Fruit fly (Drosophila melanogaster): ENCODE results near the gene FoxK.

FoxK gene

DNA sequence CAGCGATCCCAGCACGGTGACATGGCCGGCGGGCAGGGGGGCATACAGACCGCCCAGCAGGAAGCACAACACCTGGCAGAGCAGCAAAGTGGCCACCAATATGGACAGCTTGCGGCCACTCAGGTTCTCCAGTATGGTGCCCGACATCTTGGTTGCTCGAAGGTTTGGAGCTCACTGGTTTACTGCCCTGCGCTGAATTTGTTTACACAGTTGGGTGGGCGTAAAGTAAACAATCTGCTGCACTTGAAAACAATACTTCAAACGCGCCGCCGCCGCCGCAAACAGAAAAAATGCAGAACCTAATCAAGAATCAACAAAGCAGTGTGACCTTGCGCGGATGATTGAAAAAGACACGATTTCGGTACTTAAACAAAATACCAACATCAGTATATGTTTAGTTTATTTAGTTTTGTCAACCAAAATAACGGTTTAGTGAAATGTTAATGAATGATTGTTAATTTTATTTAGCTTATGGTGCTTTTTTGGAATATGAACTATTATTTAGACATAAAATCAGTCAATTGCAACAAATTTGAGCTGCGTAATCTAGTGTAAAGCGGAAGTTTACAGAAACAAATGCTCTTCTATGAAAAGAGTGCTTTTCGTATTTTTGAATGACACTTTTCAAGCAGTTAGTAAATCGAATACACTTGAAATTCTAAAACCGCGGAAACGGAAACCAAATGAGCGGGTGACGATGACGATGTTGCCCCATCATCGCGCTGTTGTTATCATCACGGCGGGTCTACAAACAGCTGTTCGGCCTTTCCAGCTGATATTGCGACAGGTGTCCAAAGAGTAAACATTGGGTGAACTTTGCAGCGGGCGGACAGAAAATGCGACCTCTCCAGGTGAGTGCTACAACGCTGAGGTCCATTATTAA, 49.0 kb upstream of the FoxK start, which contains the start of the genes wls and Adck5 (continued):
- no peak for TF ChIP-seq Nf-YB (GFP tag; optimal IDR thresholded peaks at IDR 0.05)
- peak; percentile 56 for TF ChIP-seq CG9437 (GFP tag; optimal IDR thresholded peaks at IDR 0.05)
- no peak for TF ChIP-seq CG9932 (GFP tag; IDR thresholded peaks at IDR 0.05)
- TF ChIP-seq Lpt (GFP tag; optimal IDR thresholded peaks at IDR 0.05) = no peak
- peak; percentile 39 for TF ChIP-seq CG6683 (GFP tag; optimal IDR thresholded peaks at IDR 0.05)
- no peak for TF ChIP-seq crol (GFP tag; IDR thresholded peaks at IDR 0.05)
- TF ChIP-seq onecut (GFP tag; IDR thresholded peaks at IDR 0.05) = no peak
- no peak for TF ChIP-seq CG5245 (GFP tag; optimal IDR thresholded peaks at IDR 0.05)
- peak; percentile 50 for TF ChIP-seq CG7271 (tag; optimal IDR thresholded peaks at IDR 0.05)
- TF ChIP-seq CG12942 (GFP tag; optimal IDR thresholded peaks at IDR 0.05) = no peak
- TF ChIP-seq Blimp-1 (GFP tag; optimal IDR thresholded peaks at IDR 0.05) = no peak
- peak; percentile 26 for TF ChIP-seq nerfin-1 (tag; optimal IDR thresholded peaks at IDR 0.05)
- TF ChIP-seq az2 (GFP tag; optimal IDR thresholded peaks at IDR 0.05) = no peak
- TF ChIP-seq sna (GFP tag; IDR thresholded peaks at IDR 0.05; ENCODE audit: partially characterized antibody) = peak; percentile 31; the same call in 1 of the 2 replicates
- no peak; the same call in 1 of the 2 replicates for TF ChIP-seq Drgx (GFP tag; IDR thresholded peaks at IDR 0.05)
- TF ChIP-seq Dad (GFP tag; optimal IDR thresholded peaks at IDR 0.05) = peak; percentile 21
- no peak for TF ChIP-seq CG13894 (tag; optimal IDR thresholded peaks at IDR 0.05)
- peak; percentile 32 for TF ChIP-seq CG10274 (GFP tag; optimal IDR thresholded peaks at IDR 0.05)
- TF ChIP-seq Nf-YC (tag; optimal IDR thresholded peaks at IDR 0.05) = no peak
- TF ChIP-seq ro (GFP tag; IDR thresholded peaks at IDR 0.05) = no peak
- TF ChIP-seq caup (GFP tag; optimal IDR thresholded peaks at IDR 0.05; ENCODE audit: severe bottlenecking) = peak; percentile 83
- no peak for TF ChIP-seq repo (GFP tag; optimal IDR thresholded peaks at IDR 0.05)
- TF ChIP-seq her (GFP tag; optimal IDR thresholded peaks at IDR 0.05) = peak; percentile 46
- no peak for TF ChIP-seq tx (GFP tag; optimal IDR thresholded peaks at IDR 0.05)
- no peak for TF ChIP-seq grn (GFP tag; optimal IDR thresholded peaks at IDR 0.05)
- TF ChIP-seq chn (GFP tag; optimal IDR thresholded peaks at IDR 0.05) = no peak
- TF ChIP-seq nom (GFP tag; optimal IDR thresholded peaks at IDR 0.05) = no peak
- TF ChIP-seq pfk (GFP tag; optimal IDR thresholded peaks at IDR 0.05) = no peak
- TF ChIP-seq nerfin-2 (GFP tag; IDR thresholded peaks at IDR 0.05; ENCODE audit: partially characterized antibody) = no peak
- no peak for TF ChIP-seq nau (GFP tag; optimal IDR thresholded peaks at IDR 0.05)
- peak; percentile 38 for TF ChIP-seq CG12236 (GFP tag; optimal IDR thresholded peaks at IDR 0.05)
- TF ChIP-seq CG16779 (GFP tag; IDR thresholded peaks at IDR 0.05) = peak; percentile 38; the same call in 1 of the 2 replicates
- no peak for TF ChIP-seq Sox102F (GFP tag; optimal IDR thresholded peaks at IDR 0.05)
- no peak for TF ChIP-seq CG7745 (tag; optimal IDR thresholded peaks at IDR 0.05)
- peak; percentile 57 for TF ChIP-seq CG1603 (tag; optimal IDR thresholded peaks at IDR 0.05)
- no peak for TF ChIP-seq ERR (GFP tag; optimal IDR thresholded peaks at IDR 0.05)
- TF ChIP-seq CG11723 (GFP tag; optimal IDR thresholded peaks at IDR 0.05) = peak; percentile 45
- no peak for TF ChIP-seq CG8290 (GFP tag; optimal IDR thresholded peaks at IDR 0.05)
- no peak for TF ChIP-seq CG8290 (tag; optimal IDR thresholded peaks at IDR 0.05)
- TF ChIP-seq CG3838 (GFP tag; optimal IDR thresholded peaks at IDR 0.05) = no peak
- no peak for TF ChIP-seq CG8944 (GFP tag; optimal IDR thresholded peaks at IDR 0.05)
- TF ChIP-seq CG31224 (GFP tag; IDR thresholded peaks at IDR 0.05) = no peak
- TF ChIP-seq CG43689 (GFP tag; IDR thresholded peaks at IDR 0.05) = no peak
- TF ChIP-seq btn (GFP tag; optimal IDR thresholded peaks at IDR 0.05) = peak; percentile 20
- TF ChIP-seq MESR4 (GFP tag; optimal IDR thresholded peaks at IDR 0.05) = peak; percentile 59
- TF ChIP-seq CG32767 (GFP tag; IDR thresholded peaks at IDR 0.05) = no peak
- peak; percentile 20 for TF ChIP-seq Hey (tag; optimal IDR thresholded peaks at IDR 0.05)
- TF ChIP-seq NC2α (GFP tag; optimal IDR thresholded peaks at IDR 0.05) = no peak
- no peak for TF ChIP-seq ab (GFP tag; optimal IDR thresholded peaks at IDR 0.05)
